Fruit fly (Drosophila melanogaster) whole organism, wandering third instar larva: ENCODE data around the gene Argl.

ENCODE experiments used
- Dif ChIP-seq: fragments of 200-275, 200-300 bp; sonication (Bioruptor generic); optimal IDR thresholded peaks from 2 replicates; lab custom pipeline; 2018; ENCODE audit warnings: missing biosample characterization, missing genetic modification characterization; ENCODE audit not compliant: partially characterized antibody
- GATAd ChIP-seq: sonication (Bioruptor generic); optimal IDR thresholded peaks from 2 replicates; lab custom pipeline; 2016; ENCODE audit warnings: missing biosample characterization, missing genetic modification characterization
- HLH106 ChIP-seq: fragments of 200-800 bp; optimal IDR thresholded peaks from 3 replicates; lab custom pipeline; 2019; ENCODE audit warnings: missing biosample characterization, mild to moderate bottlenecking, missing genetic modification characterization, moderate library complexity
- Hr78 ChIP-seq: fragments of >200 bp; optimal IDR thresholded peaks from 2 replicates; lab custom pipeline; 2017; ENCODE audit warnings: missing biosample characterization, missing genetic modification characterization
- Myc ChIP-seq: fragments of >200 bp; optimal IDR thresholded peaks from 2 replicates; lab custom pipeline; 2017
- ey ChIP-seq: fragments of 200-800 bp; sonication (Bioruptor generic); optimal IDR thresholded peaks from 2 replicates; lab custom pipeline; 2016; ENCODE audit warnings: missing biosample characterization, missing genetic modification characterization
- lola ChIP-seq: fragments of >200 bp; optimal IDR thresholded peaks from 2 replicates; lab custom pipeline; 2017; ENCODE audit warnings: missing biosample characterization, missing genetic modification characterization
- pan ChIP-seq: fragments of >200 bp; optimal IDR thresholded peaks from 2 replicates; lab custom pipeline; 2017
- psq ChIP-seq: fragments of 200-800 bp; sonication (Bioruptor generic); optimal IDR thresholded peaks from 3 replicates; lab custom pipeline; 2017; ENCODE audit warnings: missing biosample characterization, mild to moderate bottlenecking, missing genetic modification characterization, moderate library complexity

dm6 chr2L:8946718-8947316 lies 4.9 kb upstream of the Argl start, which contains the start of gene CG46397:
- no peak for TF ChIP-seq Myc (lab: Kevin White, UChicago)
- no peak for TF ChIP-seq ey (GFP tag; lab: Kevin White, UChicago)
- TF ChIP-seq psq (GFP tag; lab: Kevin White, UChicago): no peak
- no peak for TF ChIP-seq Dif (GFP tag; lab: Kevin White, UChicago)
- no peak for TF ChIP-seq lola (GFP tag; lab: Kevin White, UChicago)
- TF ChIP-seq Hr78 (GFP tag; lab: Kevin White, UChicago): no peak
- no peak for TF ChIP-seq pan (lab: Kevin White, UChicago)
- TF ChIP-seq HLH106: no peak
- no peak for TF ChIP-seq GATAd (GFP tag; lab: Kevin White, UChicago)
